Worm (Caenorhabditis elegans): ENCODE data around the gene mrpl-55.
A peak's percentile ranks its signal among the peaks of the same experiment; 100 is the strongest.

The mrpl-55 gene

DNA sequence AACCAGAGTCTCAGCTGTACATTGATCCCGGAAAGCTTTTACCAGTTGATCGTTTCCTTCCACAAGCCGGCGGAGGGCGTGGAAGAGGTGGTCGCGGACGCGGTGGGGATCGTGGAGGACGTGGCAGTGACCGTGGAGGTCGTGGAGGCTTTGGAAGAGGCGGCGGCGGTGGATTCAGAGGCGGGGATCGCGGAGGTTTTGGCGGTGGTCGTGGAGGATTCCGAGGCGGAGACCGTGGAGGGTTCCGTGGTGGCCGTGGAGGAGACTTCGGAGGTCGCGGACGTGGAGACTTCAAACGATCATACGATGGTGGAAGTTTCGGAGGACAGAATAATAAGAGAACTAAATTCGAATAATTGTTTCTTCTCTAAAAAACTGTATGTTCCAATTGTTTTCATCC is 17.2 kb upstream of the mrpl-55 start:
- TF ChIP-seq nhr-2 (tag; optimal IDR thresholded peaks at IDR 0.05) (no peak), ham-2 (GFP tag; optimal IDR thresholded peaks at IDR 0.05) (no peak), mep-1 (tag; optimal IDR thresholded peaks at IDR 0.05) (no peak), unc-62 (GFP tag; optimal IDR thresholded peaks at IDR 0.05) (no peak)

ce11 chrIV:427100-427908 is 16.5 kb upstream of the mrpl-55 start:
- TF ChIP-seq lin-13 (tag; optimal IDR thresholded peaks at IDR 0.05) (no peak), zip-8 (tag; optimal IDR thresholded peaks at IDR 0.05) (peak; percentile 34)

ce11 chrIV:428869-429268 is 14.9 kb upstream of the mrpl-55 start, which contains the start of gene Y66H1A.5:
Gene Y66H1A.5, minus strand, starts transcription at chrIV:429133.
- TF ChIP-seq nhr-2 (tag; optimal IDR thresholded peaks at IDR 0.05) = no peak

- no peak for TF ChIP-seq nhr-76 (tag; optimal IDR thresholded peaks at IDR 0.05)
Observed at ce11 chrIV:438384-438783, 5.4 kb upstream of the mrpl-55 start.

- TF ChIP-seq drap-1 (GFP tag; optimal IDR thresholded peaks at IDR 0.05) (no peak), pha-4 (tag; optimal IDR thresholded peaks at IDR 0.05) (no peak), ceh-83 (GFP tag; optimal IDR thresholded peaks at IDR 0.05) (no peak), tbx-8 (GFP tag; optimal IDR thresholded peaks at IDR 0.05) (no peak), ces-1 (GFP tag; optimal IDR thresholded peaks at IDR 0.05) (no peak), elt-1 (tag; optimal IDR thresholded peaks at IDR 0.05; ENCODE audit: borderline replicate concordance, insufficient read depth) (no peak), flh-1 (GFP tag; optimal IDR thresholded peaks at IDR 0.05) (no peak), mls-2 (tag; optimal IDR thresholded peaks at IDR 0.05) (no peak), unc-120 (tag; optimal IDR thresholded peaks at IDR 0.05; ENCODE audit: poor library complexity, severe bottlenecking) (no peak), mep-1 (tag; optimal IDR thresholded peaks at IDR 0.05) (no peak), nhr-28 (tag; optimal IDR thresholded peaks at IDR 0.05) (no peak), cnd-1 (tag; optimal IDR thresholded peaks at IDR 0.05) (no peak), ztf-11 (tag; optimal IDR thresholded peaks at IDR 0.05) (no peak), ceh-39 (tag; optimal IDR thresholded peaks at IDR 0.05) (no peak), elt-3 (tag; optimal IDR thresholded peaks at IDR 0.05) (no peak), bed-3 (GFP tag; optimal IDR thresholded peaks at IDR 0.05) (no peak), M03D4.4 (tag; optimal IDR thresholded peaks at IDR 0.05) (no peak), nhr-12 (tag; optimal IDR thresholded peaks at IDR 0.05) (no peak), ham-2 (GFP tag; optimal IDR thresholded peaks at IDR 0.05) (no peak), unc-62 (GFP tag; optimal IDR thresholded peaks at IDR 0.05) (no peak)
Observed at ce11 chrIV:440509-440908, 3.3 kb upstream of the mrpl-55 start, which contains the start of gene hum-8. Gene hum-8, minus strand, starts transcription at chrIV:440554.

ce11 chrIV:445377-445776 is 1.6 kb downstream of the mrpl-55 start, which contains the start of gene dpm-1:
Gene dpm-1, plus strand, starts transcription at chrIV:445677.
- no peak for TF ChIP-seq bed-3 (GFP tag; optimal IDR thresholded peaks at IDR 0.05)
- TF ChIP-seq sptf-1 (tag; optimal IDR thresholded peaks at IDR 0.05) = no peak
- no peak for TF ChIP-seq tbx-8 (GFP tag; optimal IDR thresholded peaks at IDR 0.05)
- no peak for TF ChIP-seq flh-1 (GFP tag; optimal IDR thresholded peaks at IDR 0.05)
- no peak for TF ChIP-seq elt-1 (tag; optimal IDR thresholded peaks at IDR 0.05; ENCODE audit: borderline replicate concordance, insufficient read depth)
- no peak for TF ChIP-seq ztf-11 (tag; optimal IDR thresholded peaks at IDR 0.05)
- TF ChIP-seq snpc-4 (tag; optimal IDR thresholded peaks at IDR 0.05) = no peak
- TF ChIP-seq nhr-237 (tag; optimal IDR thresholded peaks at IDR 0.05) = no peak
- TF ChIP-seq M03D4.4 (tag; optimal IDR thresholded peaks at IDR 0.05) = no peak
- TF ChIP-seq nhr-76 (tag; optimal IDR thresholded peaks at IDR 0.05) = no peak
- TF ChIP-seq blmp-1 (tag; optimal IDR thresholded peaks at IDR 0.05) = no peak
- no peak for TF ChIP-seq lin-13 (tag; optimal IDR thresholded peaks at IDR 0.05)
- no peak for TF ChIP-seq drap-1 (GFP tag; optimal IDR thresholded peaks at IDR 0.05)
- TF ChIP-seq hlh-1 (tag; optimal IDR thresholded peaks at IDR 0.05) = no peak
- no peak for TF ChIP-seq unc-120 (tag; optimal IDR thresholded peaks at IDR 0.05; ENCODE audit: poor library complexity, severe bottlenecking)
- TF ChIP-seq mab-5 (tag; optimal IDR thresholded peaks at IDR 0.05) = no peak

All from whole organism, mixed stage, embryonic.